Worm (Caenorhabditis elegans) whole organism, L1 larva: ENCODE data around the gene T14G10.8.

Experiments used
- ama-1 ChIP-seq: fragments of 150-350 bp; optimal IDR thresholded peaks from 2 replicates; lab custom pipeline; 2014
- blmp-1 ChIP-seq: fragments of 150-350 bp; optimal IDR thresholded peaks from 2 replicates; lab custom pipeline; 2014; ENCODE audit warnings: missing biosample characterization, missing genetic modification characterization
- ceh-63 ChIP-seq: fragments of 200-800 bp; sonication (Bioruptor generic); optimal IDR thresholded peaks from 2 replicates; lab custom pipeline; 2018; ENCODE audit warnings: mild to moderate bottlenecking, missing genetic modification characterization, missing compliant biosample characterization
- ceh-82 ChIP-seq, 3 experiments: fragments of 150-350 bp in 1 of 3; sonication (generic microtip) in 2 of 3; optimal IDR thresholded peaks; 2 replicates each; lab custom pipeline; 2014 to 2017; ENCODE audit warnings: missing biosample characterization in 3 of 3, missing genetic modification characterization in 3 of 3
- elt-3 ChIP-seq, 6 experiments: fragments of 150-350 bp in 1 of 6; sonication (generic microtip); optimal IDR thresholded peaks; 2 replicates each; lab custom pipeline; 2017 to 2018; ENCODE audit warnings: missing biosample characterization in 6 of 6, missing genetic modification characterization in 6 of 6, inconsistent platforms in 1 of 6
- fos-1 ChIP-seq: fragments of 150-350 bp; optimal IDR thresholded peaks from 2 replicates; lab custom pipeline; 2014; ENCODE audit warnings: missing biosample characterization, missing genetic modification characterization
- mdl-1 ChIP-seq, 2 experiments: fragments of 150-350 bp; optimal IDR thresholded peaks; 2 replicates each; lab custom pipeline; 2014 to 2017; ENCODE audit warnings: missing biosample characterization in 2 of 2, missing genetic modification characterization in 2 of 2, inconsistent platforms in 1 of 2
- nhr-12 ChIP-seq: sonication (generic microtip); optimal IDR thresholded peaks from 2 replicates; lab custom pipeline; 2017; ENCODE audit warnings: missing biosample characterization, missing genetic modification characterization
- nhr-77 ChIP-seq: fragments of 150-350 bp; optimal IDR thresholded peaks from 2 replicates; lab custom pipeline; 2014; ENCODE audit warnings: missing biosample characterization, missing genetic modification characterization
- pqm-1 ChIP-seq: sonication (generic microtip); optimal IDR thresholded peaks from 3 replicates; lab custom pipeline; 2017; ENCODE audit warnings: missing biosample characterization, missing genetic modification characterization
- skn-1 ChIP-seq: fragments of 150-350 bp; optimal IDR thresholded peaks from 2 replicates; lab custom pipeline; 2014; ENCODE audit warnings: missing biosample characterization, missing genetic modification characterization

ce11 chrIV:10188505-10188904, 41.7 kb upstream of the T14G10.8 start:
- no peak for TF ChIP-seq elt-3 (tag; optimal IDR thresholded peaks at IDR 0.05; lab: Kevin White, UChicago)
- TF ChIP-seq ceh-82 (tag; optimal IDR thresholded peaks at IDR 0.05; lab: Kevin White, UChicago) = no peak
- TF ChIP-seq nhr-12 (tag; lab: Kevin White, UChicago) = no peak
- TF ChIP-seq pqm-1 (tag; lab: Kevin White, UChicago) = no peak
- no peak for TF ChIP-seq fos-1 (tag; lab: Kevin White, UChicago)
- TF ChIP-seq skn-1 (tag; lab: Kevin White, UChicago) = no peak
- no peak for TF ChIP-seq nhr-77 (tag; lab: Kevin White, UChicago)
- TF ChIP-seq mdl-1 (tag; optimal IDR thresholded peaks at IDR 0.05; lab: Kevin White, UChicago) = no peak
- TF ChIP-seq ama-1 (lab: Kevin White, UChicago) = no peak
- TF ChIP-seq blmp-1 = no peak
- TF ChIP-seq ceh-63 (GFP tag; lab: Kevin White, UChicago) = no peak
